Worm (Caenorhabditis elegans): ENCODE measurements around the gene ptd-2.
A peak's percentile ranks its signal among the peaks of the same experiment; 100 is the strongest.

Gene ptd-2

DNA sequence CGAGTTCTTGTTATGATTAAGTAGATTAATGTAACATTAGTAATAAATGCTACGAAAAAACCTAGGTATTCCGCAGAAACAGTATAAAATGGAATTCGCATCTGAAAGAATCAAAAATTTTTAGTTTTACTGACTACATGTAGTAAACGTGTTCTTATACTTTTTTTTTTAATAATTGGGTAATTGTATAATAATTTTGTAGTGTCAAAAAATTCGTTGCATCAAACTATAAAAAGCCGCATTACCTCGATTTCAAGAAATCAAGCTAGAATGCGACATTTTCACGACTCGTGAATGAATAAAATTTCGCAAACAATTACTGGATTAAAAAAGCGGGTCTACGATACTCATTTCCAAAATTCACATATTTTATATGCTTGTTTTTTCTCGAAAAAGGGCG is 826 bp upstream of the ptd-2 start, which contains the start of gene str-94:
TSS of gene str-94 (minus strand) at position 101 of the 400 bp plus-strand sequence.
- TF ChIP-seq hlh-30 (tag; optimal IDR thresholded peaks at IDR 0.05; ENCODE audit: insufficient read depth) (no peak), C08G9.2 (tag; optimal IDR thresholded peaks at IDR 0.05) (no peak), ceh-31 (tag; optimal IDR thresholded peaks at IDR 0.05) (no peak)

DNA sequence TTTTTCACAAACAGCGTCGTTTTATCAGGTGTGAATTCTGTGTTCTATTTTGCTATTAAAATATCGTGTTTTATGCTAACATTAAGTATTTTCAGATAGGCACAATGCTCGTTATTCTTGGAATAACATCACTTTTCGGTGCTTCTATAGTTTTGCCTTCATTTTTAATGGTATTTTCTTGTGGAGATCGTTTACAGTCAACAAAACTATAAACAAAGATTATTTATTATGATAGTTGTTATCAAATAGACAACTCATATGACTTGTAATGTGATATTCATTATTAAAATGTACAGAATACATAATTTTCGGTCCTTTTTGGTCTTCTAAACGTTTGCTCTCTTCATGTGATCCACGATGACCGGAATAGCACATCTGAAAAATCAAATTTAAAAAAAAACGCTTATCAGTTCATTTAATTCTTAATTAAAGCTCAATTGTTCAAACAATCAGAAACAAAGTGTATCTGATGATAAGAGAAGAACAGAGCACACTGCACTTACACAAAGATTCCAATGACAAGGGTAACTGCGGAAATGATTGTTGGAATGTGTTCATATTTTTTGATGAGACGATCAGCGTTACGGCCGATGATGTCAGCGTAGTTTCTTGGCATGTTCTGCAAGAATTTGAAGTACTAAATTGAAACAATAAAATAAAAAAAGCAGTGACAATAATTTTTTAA is 4.1 kb downstream of the ptd-2 start, which contains the start of gene F07C3.9:
TSS of gene F07C3.9 (minus strand) at position 635 of the 685 bp plus-strand sequence.
- TF ChIP-seq gmeb-2 (tag; optimal IDR thresholded peaks at IDR 0.05) (no peak), elt-2 (tag; optimal IDR thresholded peaks at IDR 0.05) (peak; percentile 58)

DNA sequence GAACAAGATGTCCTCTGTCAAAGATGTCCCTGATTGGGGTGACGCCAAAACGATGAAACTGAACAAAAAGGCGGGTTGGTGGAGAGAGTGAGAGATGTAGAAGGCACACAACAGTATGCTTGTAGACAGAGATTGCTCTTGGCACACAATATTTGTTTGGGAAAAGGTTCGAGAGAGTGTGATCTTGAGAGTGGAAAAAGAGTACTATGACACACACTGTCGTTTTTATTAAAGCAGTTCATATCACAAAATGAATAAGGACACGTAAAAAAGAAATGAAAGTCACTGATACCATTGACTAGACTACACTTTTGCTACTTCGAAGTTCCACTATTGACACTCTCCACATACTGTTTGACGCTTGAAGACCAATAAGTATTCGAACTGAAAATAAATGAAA is 5.4 kb downstream of the ptd-2 start:
- no peak for TF ChIP-seq fkh-6 (tag; optimal IDR thresholded peaks at IDR 0.05)
- TF ChIP-seq ceh-45 (GFP tag; IDR thresholded peaks at IDR 0.05), result no peak
- TF ChIP-seq C08G9.2 (tag; optimal IDR thresholded peaks at IDR 0.05), result no peak
- no peak for TF ChIP-seq nhr-232 (tag; optimal IDR thresholded peaks at IDR 0.05)
- no peak for TF ChIP-seq ztf-16 (tag; optimal IDR thresholded peaks at IDR 0.05)
- no peak for TF ChIP-seq sox-4 (tag; optimal IDR thresholded peaks at IDR 0.05)
- no peak for TF ChIP-seq ceh-9 (tag; optimal IDR thresholded peaks at IDR 0.05)
- TF ChIP-seq ets-4 (tag; optimal IDR thresholded peaks at IDR 0.05), result no peak
- no peak for TF ChIP-seq sox-2 (GFP tag; IDR thresholded peaks at IDR 0.05)
- TF ChIP-seq hlh-6 (tag; optimal IDR thresholded peaks at IDR 0.05), result no peak
- no peak for TF ChIP-seq lin-11 (tag; optimal IDR thresholded peaks at IDR 0.05)
- no peak for TF ChIP-seq ceh-24 (tag; optimal IDR thresholded peaks at IDR 0.05)
- TF ChIP-seq ceh-19 (GFP tag; optimal IDR thresholded peaks at IDR 0.05), result no peak
- TF ChIP-seq pax-1 (tag; optimal IDR thresholded peaks at IDR 0.05), result no peak
- no peak for TF ChIP-seq unc-3 (GFP tag; conservative IDR thresholded peaks at IDR 0.05)
- no peak for TF ChIP-seq unc-3 (tag; optimal IDR thresholded peaks at IDR 0.05)
- TF ChIP-seq ceh-18 (tag; optimal IDR thresholded peaks at IDR 0.05), result no peak
- TF ChIP-seq hlh-13 (GFP tag; optimal IDR thresholded peaks at IDR 0.05), result no peak
- no peak for TF ChIP-seq pha-4 (tag; optimal IDR thresholded peaks at IDR 0.05)

DNA sequence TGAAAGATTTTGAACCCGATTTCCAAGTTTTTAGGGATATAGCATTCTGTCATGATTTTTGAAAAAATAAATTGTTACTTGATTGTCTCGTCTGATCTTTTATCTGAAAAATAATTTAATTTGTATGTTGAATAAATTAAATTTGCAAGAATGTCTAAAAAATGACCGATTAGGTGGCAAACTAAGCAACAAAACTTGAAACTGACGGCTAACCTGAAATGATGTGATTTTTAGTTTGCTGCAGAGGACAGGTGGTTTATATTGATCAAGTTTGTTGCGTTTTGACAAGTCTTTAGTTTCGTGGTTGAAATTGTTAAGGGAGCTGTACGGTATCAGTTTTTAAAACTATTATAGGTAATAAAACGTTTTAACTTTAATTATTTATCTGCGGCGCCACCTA is 7.4 kb downstream of the ptd-2 start, which contains the start of gene F07C3.16:
TSS of gene F07C3.16 (minus strand) at position 101 of the 400 bp plus-strand sequence.
- TF ChIP-seq ceh-22 (tag; optimal IDR thresholded peaks at IDR 0.05) (no peak), pqm-1 (tag; optimal IDR thresholded peaks at IDR 0.05) (no peak), ztf-16 (tag; optimal IDR thresholded peaks at IDR 0.05) (no peak), gmeb-2 (tag; optimal IDR thresholded peaks at IDR 0.05) (no peak), ceh-19 (GFP tag; optimal IDR thresholded peaks at IDR 0.05) (no peak), fkh-6 (tag; optimal IDR thresholded peaks at IDR 0.05) (no peak), zip-5 (tag; optimal IDR thresholded peaks at IDR 0.05) (no peak), sox-4 (tag; optimal IDR thresholded peaks at IDR 0.05) (no peak), ceh-9 (tag; optimal IDR thresholded peaks at IDR 0.05) (no peak), syd-9 (tag; optimal IDR thresholded peaks at IDR 0.05) (no peak), pax-1 (tag; optimal IDR thresholded peaks at IDR 0.05) (no peak), eyg-1 (tag; optimal IDR thresholded peaks at IDR 0.05) (no peak), hlh-6 (tag; optimal IDR thresholded peaks at IDR 0.05) (no peak), T23F11.4 (GFP tag; optimal IDR thresholded peaks at IDR 0.05) (no peak), pag-3 (tag; optimal IDR thresholded peaks at IDR 0.05; ENCODE audit: borderline replicate concordance) (no peak)

DNA sequence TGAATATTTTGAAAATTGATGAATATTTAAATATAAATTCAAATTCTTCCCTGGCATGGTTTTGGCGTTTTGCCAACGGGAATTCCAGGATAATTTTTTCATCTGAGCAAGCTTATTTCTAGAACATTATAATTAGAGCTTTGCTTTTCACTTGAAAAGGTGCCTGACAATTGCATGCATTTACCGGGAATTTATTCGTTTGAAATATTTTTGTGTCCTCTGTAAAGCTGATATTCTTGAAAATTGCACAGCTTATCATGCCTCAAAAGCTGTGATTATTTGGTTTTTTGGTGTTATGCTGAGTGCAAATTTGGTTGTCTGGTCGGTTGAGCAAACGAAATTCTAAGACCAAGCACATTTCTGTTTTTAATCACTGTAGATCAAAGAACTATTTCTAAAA is 10.4 kb downstream of the ptd-2 start:
- TF ChIP-seq ceh-22 (tag; optimal IDR thresholded peaks at IDR 0.05) (no peak), ceh-2 (tag; optimal IDR thresholded peaks at IDR 0.05) (no peak), hlh-8 (tag; optimal IDR thresholded peaks at IDR 0.05) (no peak), pqm-1 (tag; optimal IDR thresholded peaks at IDR 0.05) (no peak), ceh-48 (tag; optimal IDR thresholded peaks at IDR 0.05) (no peak), zip-5 (tag; optimal IDR thresholded peaks at IDR 0.05) (no peak), sdc-2 (tag; optimal IDR thresholded peaks at IDR 0.05) (no peak), hlh-13 (GFP tag; optimal IDR thresholded peaks at IDR 0.05) (no peak), pha-4 (tag; optimal IDR thresholded peaks at IDR 0.05) (no peak), ceh-45 (GFP tag; IDR thresholded peaks at IDR 0.05) (no peak), mec-3 (tag; optimal IDR thresholded peaks at IDR 0.05; ENCODE audit: borderline replicate concordance) (no peak), ceh-30 (tag; optimal IDR thresholded peaks at IDR 0.05) (no peak)
